Fruit fly (Drosophila melanogaster): ENCODE results near the gene RpS13.

RpS13 gene

dm6 chr2L:8403286-8404270, 39.1 kb upstream of the RpS13 start, which contains the start of gene emb (continued):
- TF ChIP-seq dac (GFP tag; optimal IDR thresholded peaks at IDR 0.05) (no peak), Sox14 (GFP tag; optimal IDR thresholded peaks at IDR 0.05) (peak; percentile 70), Sox15 (GFP tag; optimal IDR thresholded peaks at IDR 0.05) (no peak), CG1621 (tag; optimal IDR thresholded peaks at IDR 0.05) (no peak), Smox (GFP tag; optimal IDR thresholded peaks at IDR 0.05) (no peak), dsx (GFP tag; optimal IDR thresholded peaks at IDR 0.05; ENCODE audit: poor library complexity, severe bottlenecking) (peak; percentile 66), eg (GFP tag; IDR thresholded peaks at IDR 0.05) (peak; percentile 76), Hr4 (GFP tag; optimal IDR thresholded peaks at IDR 0.05) (no peak), Sox102F (GFP tag; optimal IDR thresholded peaks at IDR 0.05) (no peak), CG9139 (GFP tag; optimal IDR thresholded peaks at IDR 0.05) (no peak), CG6163 (GFP tag; IDR thresholded peaks at IDR 0.05) (peak; percentile 79), esn (GFP tag; optimal IDR thresholded peaks at IDR 0.05) (peak; percentile 57), CG10631 (GFP tag; optimal IDR thresholded peaks at IDR 0.05) (peak; percentile 58), CG7368 (GFP tag; optimal IDR thresholded peaks at IDR 0.05) (no peak), Hr38 (GFP tag; optimal IDR thresholded peaks at IDR 0.05) (no peak), spab (GFP tag; optimal IDR thresholded peaks at IDR 0.05) (no peak), salr (GFP tag; optimal IDR thresholded peaks at IDR 0.05) (no peak), Ets21C (GFP tag; optimal IDR thresholded peaks at IDR 0.05) (peak; percentile 37), Met (GFP tag; optimal IDR thresholded peaks at IDR 0.05) (no peak)

- no peak for TF ChIP-seq Sox14 (GFP tag; optimal IDR thresholded peaks at IDR 0.05)
- TF ChIP-seq CG8632 (GFP tag; optimal IDR thresholded peaks at IDR 0.05): no peak
- no peak for TF ChIP-seq Met (GFP tag; optimal IDR thresholded peaks at IDR 0.05)
- TF ChIP-seq salr (GFP tag; optimal IDR thresholded peaks at IDR 0.05): no peak
- TF ChIP-seq Ets21C (GFP tag; optimal IDR thresholded peaks at IDR 0.05): no peak
- no peak for TF ChIP-seq CG11762 (GFP tag; optimal IDR thresholded peaks at IDR 0.05; ENCODE audit: insufficient read depth)
- no peak for TF ChIP-seq Sox15 (GFP tag; optimal IDR thresholded peaks at IDR 0.05)
- no peak for TF ChIP-seq CG8319 (GFP tag; optimal IDR thresholded peaks at IDR 0.05)
- no peak for TF ChIP-seq dac (GFP tag; optimal IDR thresholded peaks at IDR 0.05)
- no peak for TF ChIP-seq CG32006 (GFP tag; optimal IDR thresholded peaks at IDR 0.05)
These were observed 38.4 kb upstream of the RpS13 start, which contains the start of gene fy for dm6 chr2L:8402928-8403285. TSS of gene fy (minus strand) at chr2L:8403280.

dm6 chr2L:8399863-8400598, 35.6 kb upstream of the RpS13 start, which contains the start of gene CG31898:
TSS of gene CG31898 (plus strand) at chr2L:8400421.
- TF ChIP-seq vri (GFP tag; optimal IDR thresholded peaks at IDR 0.05) (peak; percentile 87), eg (GFP tag; IDR thresholded peaks at IDR 0.05) (no peak), Blimp-1 (GFP tag; optimal IDR thresholded peaks at IDR 0.05) (no peak), ss (GFP tag; optimal IDR thresholded peaks at IDR 0.05) (no peak), dsx (GFP tag; optimal IDR thresholded peaks at IDR 0.05; ENCODE audit: poor library complexity, severe bottlenecking) (no peak), Eip93F (GFP tag; optimal IDR thresholded peaks at IDR 0.05) (no peak), CG9139 (GFP tag; optimal IDR thresholded peaks at IDR 0.05) (no peak)

dm6 chr2L:8398721-8399120, 34.3 kb upstream of the RpS13 start, which contains the start of gene CG13386:
TSS of gene CG13386 (plus strand) at chr2L:8399021.
- TF ChIP-seq CG6854 (GFP tag; optimal IDR thresholded peaks at IDR 0.05) (no peak), Hr4 (GFP tag; optimal IDR thresholded peaks at IDR 0.05) (no peak), Eip75B (GFP tag; optimal IDR thresholded peaks at IDR 0.05) (no peak), CG3032 (tag; optimal IDR thresholded peaks at IDR 0.05) (no peak), Eip93F (GFP tag; optimal IDR thresholded peaks at IDR 0.05) (no peak), CG16779 (tag; optimal IDR thresholded peaks at IDR 0.05) (no peak), Sox102F (GFP tag; optimal IDR thresholded peaks at IDR 0.05) (no peak), CG11902 (GFP tag; optimal IDR thresholded peaks at IDR 0.05) (no peak), Hr39 (GFP tag; optimal IDR thresholded peaks at IDR 0.05) (no peak), Met (GFP tag; optimal IDR thresholded peaks at IDR 0.05) (no peak)

Data from whole organism, prepupa.